Worm (Caenorhabditis elegans) whole organism, late embryonic: ENCODE measurements around the gene H35B03.1.

Source experiments
- F13H6.1 ChIP-seq: sonication (generic microtip); optimal IDR thresholded peaks from 2 replicates; lab custom pipeline; 2016; ENCODE audit warnings: missing genetic modification characterization, missing compliant biosample characterization
- ahr-1 ChIP-seq: sonication (generic microtip); optimal IDR thresholded peaks from 2 replicates; lab custom pipeline; 2016; ENCODE audit warnings: missing genetic modification characterization, missing compliant biosample characterization
- ama-1 ChIP-seq: fragments of 150-350 bp; optimal IDR thresholded peaks from 2 replicates; lab custom pipeline; 2014
- ceh-18 ChIP-seq: sonication (generic microtip); optimal IDR thresholded peaks from 2 replicates; lab custom pipeline; 2016; ENCODE audit warnings: missing genetic modification characterization, missing compliant biosample characterization
- fkh-10 ChIP-seq: fragments of 150-350 bp; optimal IDR thresholded peaks from 2 replicates; lab custom pipeline; 2014; ENCODE audit warnings: missing biosample characterization, missing genetic modification reagents, missing genetic modification characterization
- hlh-13 ChIP-seq: fragments of 200-800 bp; sonication (Bioruptor generic); optimal IDR thresholded peaks from 2 replicates; lab custom pipeline; 2018; ENCODE audit warnings: mild to moderate bottlenecking, missing genetic modification characterization, missing compliant biosample characterization
- nfya-1 ChIP-seq: sonication (generic microtip); optimal IDR thresholded peaks from 2 replicates; lab custom pipeline; 2017; ENCODE audit warnings: missing genetic modification characterization, mild to moderate bottlenecking, missing compliant biosample characterization, antibody characterized with exemption, moderate library complexity
- nhr-232 ChIP-seq: sonication (generic microtip); optimal IDR thresholded peaks from 2 replicates; lab custom pipeline; 2016; ENCODE audit warnings: missing genetic modification characterization, missing compliant biosample characterization
- tbx-2 ChIP-seq: sonication (generic microtip); optimal IDR thresholded peaks from 2 replicates; lab custom pipeline; 2016; ENCODE audit warnings: missing genetic modification characterization, missing compliant biosample characterization

DNA sequence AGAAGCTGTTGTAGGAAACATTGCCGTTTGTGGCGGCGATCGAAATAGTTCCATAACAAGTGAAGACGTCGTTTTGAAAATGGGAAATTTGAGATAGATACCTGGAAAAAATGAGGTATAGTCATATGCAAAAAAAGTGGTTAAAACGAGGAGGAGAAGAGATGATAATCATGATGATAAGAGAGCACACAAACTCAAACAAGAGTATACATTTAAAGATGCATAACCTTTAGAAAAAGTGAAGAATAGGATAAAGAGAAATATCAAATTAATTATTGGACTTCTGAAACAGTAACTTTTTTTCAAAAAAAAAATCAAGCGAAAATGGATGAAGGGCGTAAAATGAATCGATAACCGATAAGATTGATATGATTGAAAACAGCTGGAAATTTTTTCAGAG lies 32.4 kb downstream of the H35B03.1 start, which contains the start of gene nhr-46:
- TF ChIP-seq F13H6.1 (tag; lab: Kevin White, UChicago) (no peak), nhr-232 (no peak), ama-1 (lab: Kevin White, UChicago) (no peak), hlh-13 (no peak), ahr-1 (tag; lab: Kevin White, UChicago) (no peak), nfya-1 (tag; lab: Kevin White, UChicago) (no peak), tbx-2 (tag; lab: Kevin White, UChicago) (no peak), fkh-10 (no peak), ceh-18 (tag; lab: Kevin White, UChicago) (no peak)
